Worm (Caenorhabditis elegans) whole organism, L1 larva: Measurements from ENCODE around the gene capg-2.

ENCODE experiments used
- C04F5.9 ChIP-seq: sonication (generic microtip); optimal IDR thresholded peaks from 2 replicates; lab custom pipeline; 2016; ENCODE audit warnings: missing genetic modification characterization, missing compliant biosample characterization
- C34B4.2 ChIP-seq: sonication (generic microtip); optimal IDR thresholded peaks from 2 replicates; lab custom pipeline; 2017; ENCODE audit warnings: mild to moderate bottlenecking, missing genetic modification characterization, missing compliant biosample characterization
- aly-2 ChIP-seq: fragments of 150-350 bp; optimal IDR thresholded peaks from 2 replicates; lab custom pipeline; 2014; ENCODE audit warnings: missing biosample characterization, missing genetic modification characterization
- blmp-1 ChIP-seq: fragments of 150-350 bp; optimal IDR thresholded peaks from 2 replicates; lab custom pipeline; 2014; ENCODE audit warnings: missing biosample characterization, missing genetic modification characterization
- ceh-8 ChIP-seq: fragments of 200-800 bp; sonication (Bioruptor generic); optimal IDR thresholded peaks from 2 replicates; lab custom pipeline; 2018; ENCODE audit warnings: mild to moderate bottlenecking, missing genetic modification characterization, moderate library complexity, missing compliant biosample characterization
- ces-1 ChIP-seq: fragments of 150-350 bp; optimal IDR thresholded peaks from 2 replicates; lab custom pipeline; 2014; ENCODE audit warnings: missing biosample characterization, missing genetic modification reagents, missing genetic modification characterization
- dpl-1 ChIP-seq, 3 experiments: fragments of 150-350 bp in 2 of 3; sonication (generic microtip) in 1 of 3; optimal IDR thresholded peaks; 2 replicates each; lab custom pipeline; 2014 to 2017; ENCODE audit warnings: missing biosample characterization in 3 of 3, missing genetic modification characterization in 3 of 3, missing genetic modification reagents in 3 of 3
- dsc-1 ChIP-seq: sonication (generic microtip); optimal IDR thresholded peaks from 2 replicates; lab custom pipeline; 2016; ENCODE audit warnings: mild to moderate bottlenecking, missing genetic modification characterization, missing compliant biosample characterization
- efl-1 ChIP-seq, 4 experiments: fragments of 150-350 bp; optimal IDR thresholded peaks in 3 of 4; peaks in 1 of 4; 1 replicate in 1 of 4; 2 replicates in 3 of 4; lab custom pipeline; 2014; ENCODE audit warnings: missing biosample characterization in 2 of 4, missing genetic modification characterization in 2 of 4, missing genetic modification reagents in 2 of 4
- efl-3 ChIP-seq: fragments of 200-800 bp; sonication (Bioruptor generic); optimal IDR thresholded peaks from 2 replicates; lab custom pipeline; 2018; ENCODE audit warnings: mild to moderate bottlenecking, missing genetic modification characterization, missing compliant biosample characterization
- ets-5 ChIP-seq: fragments of 200-800 bp; sonication (Bioruptor generic); IDR thresholded peaks from 2 replicates; pipeline ENCODE4 v1.3.6; 2022; ENCODE audit warnings: missing genetic modification characterization, missing compliant biosample characterization
- fkh-8 ChIP-seq: sonication (generic microtip); optimal IDR thresholded peaks from 2 replicates; lab custom pipeline; 2016; ENCODE audit warnings: mild to moderate bottlenecking, missing genetic modification characterization, missing compliant biosample characterization
- fos-1 ChIP-seq: fragments of 150-350 bp; optimal IDR thresholded peaks from 2 replicates; lab custom pipeline; 2014; ENCODE audit warnings: missing biosample characterization, missing genetic modification characterization
- grh-1 ChIP-seq: fragments of 200-800 bp; sonication (Bioruptor generic); IDR thresholded peaks from 2 replicates; pipeline ENCODE4 v1.3.6; 2022; ENCODE audit warnings: missing genetic modification reagents, missing genetic modification characterization, missing compliant biosample characterization
- hpl-2 ChIP-seq: fragments of 150-350 bp; optimal IDR thresholded peaks from 2 replicates; lab custom pipeline; 2014; ENCODE audit warnings: missing biosample characterization, missing genetic modification reagents, missing genetic modification characterization
- jun-1 ChIP-seq: fragments of 150-350 bp; optimal IDR thresholded peaks from 2 replicates; lab custom pipeline; 2014; ENCODE audit warnings: missing biosample characterization, missing genetic modification reagents, missing genetic modification characterization
- lin-13 ChIP-seq: fragments of 150-350 bp; optimal IDR thresholded peaks from 2 replicates; lab custom pipeline; 2014; ENCODE audit warnings: missing biosample characterization, missing genetic modification reagents, missing genetic modification characterization
- lin-35 ChIP-seq, 2 experiments: fragments of 150-350 bp; optimal IDR thresholded peaks; 2 replicates each; lab custom pipeline; 2014; ENCODE audit warnings: missing biosample characterization in 2 of 2, missing genetic modification characterization in 2 of 2, missing genetic modification reagents in 2 of 2
- lin-39 ChIP-seq: fragments of 150-350 bp; optimal IDR thresholded peaks from 2 replicates; lab custom pipeline; 2014; ENCODE audit warnings: missing biosample characterization, missing genetic modification reagents, missing genetic modification characterization
- lir-3 ChIP-seq: sonication (generic microtip); optimal IDR thresholded peaks from 2 replicates; lab custom pipeline; 2016; ENCODE audit warnings: mild to moderate bottlenecking, missing genetic modification characterization, moderate library complexity, missing compliant biosample characterization; ENCODE audit not compliant: poor library complexity
- mdl-1 ChIP-seq, 2 experiments: fragments of 150-350 bp; optimal IDR thresholded peaks; 2 replicates each; lab custom pipeline; 2014 to 2017; ENCODE audit warnings: missing biosample characterization in 2 of 2, missing genetic modification characterization in 2 of 2, inconsistent platforms in 1 of 2
- nhr-12 ChIP-seq: sonication (generic microtip); optimal IDR thresholded peaks from 2 replicates; lab custom pipeline; 2017; ENCODE audit warnings: missing biosample characterization, missing genetic modification characterization
- nhr-19 ChIP-seq: fragments of 200-800 bp; sonication (Bioruptor generic); conservative IDR thresholded peaks from 2 replicates; pipeline ENCODE4 v1.3.6; 2022; ENCODE audit warnings: missing genetic modification characterization, missing compliant biosample characterization
- nhr-237 ChIP-seq: fragments of 150-350 bp; optimal IDR thresholded peaks from 2 replicates; lab custom pipeline; 2014; ENCODE audit warnings: missing biosample characterization, missing genetic modification characterization
- nhr-28 ChIP-seq: fragments of 150-350 bp; optimal IDR thresholded peaks from 2 replicates; lab custom pipeline; 2014; ENCODE audit warnings: missing biosample characterization, missing genetic modification characterization
- nhr-71 ChIP-seq: sonication (generic microtip); optimal IDR thresholded peaks from 2 replicates; lab custom pipeline; 2016; ENCODE audit warnings: mild to moderate bottlenecking, missing genetic modification characterization, moderate library complexity, missing compliant biosample characterization
- nhr-84 ChIP-seq: sonication (generic microtip); optimal IDR thresholded peaks from 2 replicates; lab custom pipeline; 2017; ENCODE audit warnings: missing biosample characterization, missing genetic modification characterization
- nhr-85 ChIP-seq: sonication (generic microtip); peaks from one replicate; lab custom pipeline; 2016; ENCODE audit warnings: missing genetic modification characterization, inconsistent platforms, missing compliant biosample characterization
- nhr-90 ChIP-seq: sonication (generic microtip); optimal IDR thresholded peaks from 2 replicates; lab custom pipeline; 2016; ENCODE audit warnings: mild to moderate bottlenecking, missing genetic modification characterization, missing compliant biosample characterization; ENCODE audit not compliant: poor library complexity
- pax-3 ChIP-seq: fragments of 200-800 bp; sonication (Bioruptor generic); optimal IDR thresholded peaks from 2 replicates; lab custom pipeline; 2018; ENCODE audit warnings: mild to moderate bottlenecking, missing genetic modification characterization, moderate library complexity, missing compliant biosample characterization
- pqm-1 ChIP-seq: sonication (generic microtip); optimal IDR thresholded peaks from 3 replicates; lab custom pipeline; 2017; ENCODE audit warnings: missing biosample characterization, missing genetic modification characterization
- rnt-1 ChIP-seq: sonication (generic microtip); optimal IDR thresholded peaks from 2 replicates; lab custom pipeline; 2016; ENCODE audit warnings: mild to moderate bottlenecking, missing genetic modification characterization, moderate library complexity, missing compliant biosample characterization
- skn-1 ChIP-seq: fragments of 150-350 bp; optimal IDR thresholded peaks from 2 replicates; lab custom pipeline; 2014; ENCODE audit warnings: missing biosample characterization, missing genetic modification characterization
- snpc-4 ChIP-seq: fragments of 150-350 bp; optimal IDR thresholded peaks from 2 replicates; lab custom pipeline; 2014; ENCODE audit warnings: missing biosample characterization, missing genetic modification characterization
- sox-4 ChIP-seq: sonication (generic microtip); optimal IDR thresholded peaks from 2 replicates; lab custom pipeline; 2016; ENCODE audit warnings: missing genetic modification characterization, missing compliant biosample characterization
- sup-37 ChIP-seq: fragments of 200-800 bp; sonication (Bioruptor generic); optimal IDR thresholded peaks from 2 replicates; lab custom pipeline; 2018; ENCODE audit warnings: mild to moderate bottlenecking, missing genetic modification characterization, missing compliant biosample characterization
- swsn-7 ChIP-seq: sonication (generic microtip); optimal IDR thresholded peaks from 2 replicates; lab custom pipeline; 2016; ENCODE audit warnings: missing genetic modification characterization, missing compliant biosample characterization
- tlp-1 ChIP-seq: fragments of 150-350 bp; optimal IDR thresholded peaks from 2 replicates; lab custom pipeline; 2014; ENCODE audit warnings: missing biosample characterization, missing genetic modification characterization
- unc-130 ChIP-seq: fragments of 150-350 bp; optimal IDR thresholded peaks from 2 replicates; lab custom pipeline; 2017; ENCODE audit warnings: missing biosample characterization, missing genetic modification characterization, inconsistent platforms
- unc-30 ChIP-seq: sonication (generic microtip); optimal IDR thresholded peaks from 2 replicates; lab custom pipeline; 2017; ENCODE audit warnings: missing biosample characterization, missing genetic modification characterization
- xbp-1 ChIP-seq: sonication (generic microtip); optimal IDR thresholded peaks from 2 replicates; lab custom pipeline; 2016; ENCODE audit warnings: missing genetic modification characterization, missing compliant biosample characterization
- zag-1 ChIP-seq: fragments of 150-350 bp; optimal IDR thresholded peaks from 2 replicates; lab custom pipeline; 2014; ENCODE audit warnings: missing biosample characterization, missing genetic modification characterization
- zip-4 ChIP-seq: fragments of 200-800 bp; sonication (Bioruptor generic); optimal IDR thresholded peaks from 2 replicates; lab custom pipeline; 2018; ENCODE audit warnings: mild to moderate bottlenecking, missing genetic modification characterization, moderate library complexity, missing compliant biosample characterization
- ztf-11 ChIP-seq, 2 experiments: sonication (generic microtip); optimal IDR thresholded peaks; 2 replicates each; lab custom pipeline; 2016 to 2017; ENCODE audit warnings: missing genetic modification characterization in 2 of 2, missing biosample characterization in 1 of 2, missing compliant biosample characterization in 1 of 2

The capg-2 gene

ce11 chrV:12256398-12256797, 15.3 kb upstream of the capg-2 start, which contains the start of gene ugt-55:
Gene ugt-55, plus strand, starts transcription at chrV:12256698.
- TF ChIP-seq nhr-85 (tag; lab: Kevin White, UChicago) (peak; percentile 45), pqm-1 (tag; lab: Kevin White, UChicago) (no peak)

ce11 chrV:12258922-12259321, 12.8 kb upstream of the capg-2 start, which contains the start of gene ugt-56:
Gene ugt-56, plus strand, starts transcription at chrV:12258982.
- no peak for TF ChIP-seq ces-1
- TF ChIP-seq tlp-1 (tag; lab: Kevin White, UChicago), result no peak
- TF ChIP-seq pax-3 (tag; lab: Kevin White, UChicago), result peak; percentile 28
- TF ChIP-seq nhr-12 (tag; lab: Kevin White, UChicago), result no peak
- TF ChIP-seq nhr-237, result no peak
- TF ChIP-seq jun-1 (tag; lab: Kevin White, UChicago), result no peak
- no peak for TF ChIP-seq nhr-90 (tag; lab: Kevin White, UChicago)
- no peak for TF ChIP-seq sup-37 (GFP tag; lab: Kevin White, UChicago)
- peak; percentile 13 for TF ChIP-seq fkh-8
- TF ChIP-seq hpl-2 (GFP tag; lab: Kevin White, UChicago), result no peak
- TF ChIP-seq sox-4 (tag; lab: Kevin White, UChicago), result no peak
- TF ChIP-seq dsc-1 (tag; lab: Kevin White, UChicago), result peak; percentile 40
- TF ChIP-seq dpl-1 (GFP tag; optimal IDR thresholded peaks at IDR 0.05; lab: Kevin White, UChicago), result no peak
- TF ChIP-seq C34B4.2 (tag; lab: Kevin White, UChicago), result no peak

- TF ChIP-seq zag-1 (tag; lab: Kevin White, UChicago), result no peak
- peak; percentile 48 for TF ChIP-seq skn-1 (tag; lab: Kevin White, UChicago)
- no peak for TF ChIP-seq dsc-1 (tag; lab: Kevin White, UChicago)
- TF ChIP-seq ces-1, result no peak
- no peak for TF ChIP-seq lin-39 (tag; lab: Kevin White, UChicago)
- no peak for TF ChIP-seq C34B4.2 (tag; lab: Kevin White, UChicago)
- TF ChIP-seq ztf-11 (tag; optimal IDR thresholded peaks at IDR 0.05; lab: Kevin White, UChicago), result no peak
- no peak for TF ChIP-seq rnt-1 (tag; lab: Kevin White, UChicago)
- TF ChIP-seq fos-1 (tag; lab: Kevin White, UChicago), result no peak
- TF ChIP-seq swsn-7 (tag; lab: Kevin White, UChicago), result no peak
- TF ChIP-seq nhr-84, result no peak
- no peak for TF ChIP-seq ceh-8 (GFP tag; lab: Kevin White, UChicago)
- no peak for TF ChIP-seq efl-3 (GFP tag; lab: Kevin White, UChicago)
- no peak for TF ChIP-seq nhr-19 (GFP tag; lab: Robert Waterston, UW)
- TF ChIP-seq aly-2 (tag; lab: Kevin White, UChicago), result no peak
- TF ChIP-seq mdl-1 (tag; optimal IDR thresholded peaks at IDR 0.05; lab: Kevin White, UChicago), result no peak
- TF ChIP-seq pax-3 (tag; lab: Kevin White, UChicago), result no peak
- TF ChIP-seq unc-130 (tag; lab: Kevin White, UChicago), result no peak
- TF ChIP-seq C04F5.9 (tag; lab: Kevin White, UChicago), result no peak
- no peak for TF ChIP-seq snpc-4 (tag; lab: Kevin White, UChicago)
- TF ChIP-seq nhr-90 (tag; lab: Kevin White, UChicago), result no peak
- TF ChIP-seq lir-3 (tag; lab: Kevin White, UChicago), result no peak
- no peak for TF ChIP-seq lin-35 (GFP tag; optimal IDR thresholded peaks at IDR 0.05; lab: Kevin White, UChicago)
- TF ChIP-seq nhr-71 (tag; lab: Kevin White, UChicago), result peak; percentile 46
- TF ChIP-seq nhr-28 (tag; lab: Kevin White, UChicago), result no peak
- TF ChIP-seq ets-5, result no peak
- TF ChIP-seq lin-13, result no peak
- TF ChIP-seq efl-1 (optimal IDR thresholded peaks at IDR 0.05; lab: Kevin White, UChicago), result no peak
- peak in 1 of 2 experiments; percentile 4 for TF ChIP-seq efl-1 (GFP tag; optimal IDR thresholded peaks at IDR 0.05 in 1 of 2; lab: Kevin White, UChicago)
- TF ChIP-seq zip-4 (GFP tag; lab: Kevin White, UChicago), result peak; percentile 75
- TF ChIP-seq grh-1 (GFP tag; lab: Robert Waterston, UW), result no peak
- no peak for TF ChIP-seq blmp-1 (tag; lab: Kevin White, UChicago)
- TF ChIP-seq sup-37 (GFP tag; lab: Kevin White, UChicago), result no peak
- TF ChIP-seq xbp-1 (tag; lab: Kevin White, UChicago), result no peak
- no peak for TF ChIP-seq unc-30
- TF ChIP-seq, all 84 proteins: peak for 4
Measured at ce11 chrV:12261377-12261776, 10.3 kb upstream of the capg-2 start, which contains the start of gene tbb-6. Gene tbb-6, plus strand, starts transcription at chrV:12261531.
